Fruit fly (Drosophila melanogaster): Measurements from ENCODE around the gene CG31809.

- TF ChIP-seq CG7045 (GFP tag; optimal IDR thresholded peaks at IDR 0.05) (no peak), CG14711 (tag; optimal IDR thresholded peaks at IDR 0.05) (no peak), CG7101 (tag; optimal IDR thresholded peaks at IDR 0.05) (no peak), CG1620 (GFP tag; optimal IDR thresholded peaks at IDR 0.05) (no peak), cic (GFP tag; optimal IDR thresholded peaks at IDR 0.05) (no peak), bab1 (GFP tag; optimal IDR thresholded peaks at IDR 0.05) (no peak), tj (GFP tag; optimal IDR thresholded peaks at IDR 0.05) (no peak), ovo (GFP tag; optimal IDR thresholded peaks at IDR 0.05) (no peak), CG11617 (GFP tag; optimal IDR thresholded peaks at IDR 0.05) (no peak)
These were observed 10.4 kb upstream of the CG31809 start for dm6 chr2L:16868897-16869324.
